Worm (Caenorhabditis elegans) whole organism, early embryonic: Measurements from ENCODE around the gene C25H3.11.
A peak's percentile ranks its signal among the peaks of the same experiment; 100 is the strongest.

ENCODE experiments used
- B0310.2 ChIP-seq: sonication (generic microtip); optimal IDR thresholded peaks from 2 replicates; lab custom pipeline; 2016; ENCODE audit warnings: mild to moderate bottlenecking, missing genetic modification characterization, missing compliant biosample characterization
- F13C5.2 ChIP-seq: sonication (generic microtip); optimal IDR thresholded peaks from 2 replicates; lab custom pipeline; 2017; ENCODE audit warnings: mild to moderate bottlenecking, missing genetic modification characterization, inconsistent platforms, missing compliant biosample characterization
- aly-1 ChIP-seq: sonication (generic microtip); optimal IDR thresholded peaks from 2 replicates; lab custom pipeline; 2016; ENCODE audit warnings: missing genetic modification characterization, missing compliant biosample characterization
- ama-1 ChIP-seq: fragments of 150-350 bp; optimal IDR thresholded peaks from 2 replicates; lab custom pipeline; 2014
- ceh-13 ChIP-seq: fragments of 200-800 bp; sonication (Bioruptor generic); optimal IDR thresholded peaks from 2 replicates; lab custom pipeline; 2018; ENCODE audit warnings: mild to moderate bottlenecking, missing genetic modification characterization, missing compliant biosample characterization
- ceh-36 ChIP-seq: sonication (generic microtip); optimal IDR thresholded peaks from 2 replicates; lab custom pipeline; 2016; ENCODE audit warnings: missing genetic modification characterization, inconsistent platforms, missing compliant biosample characterization
- ets-7 ChIP-seq: sonication (generic microtip); optimal IDR thresholded peaks from 2 replicates; lab custom pipeline; 2016; ENCODE audit warnings: missing genotype, missing genetic modification characterization, missing compliant biosample characterization
- flt-1 ChIP-seq: fragments of 200-800 bp; sonication (Bioruptor generic); IDR thresholded peaks from 2 replicates; pipeline ENCODE4 v1.3.6; 2022; ENCODE audit warnings: missing genetic modification characterization, missing compliant biosample characterization
- hmbx-1 ChIP-seq: sonication (generic microtip); optimal IDR thresholded peaks from 2 replicates; lab custom pipeline; 2016; ENCODE audit warnings: mild to moderate bottlenecking, missing genetic modification characterization, missing compliant biosample characterization
- hmg-4 ChIP-seq: fragments of 200-800 bp; sonication (Bioruptor generic); optimal IDR thresholded peaks from 2 replicates; lab custom pipeline; 2018; ENCODE audit warnings: mild to moderate bottlenecking, missing genetic modification characterization, missing compliant biosample characterization
- hnd-1 ChIP-seq: sonication (generic microtip); optimal IDR thresholded peaks from 2 replicates; lab custom pipeline; 2016; ENCODE audit warnings: missing genetic modification characterization, missing compliant biosample characterization
- pes-1 ChIP-seq: fragments of 200-800 bp; sonication (Bioruptor generic); IDR thresholded peaks from 2 replicates; pipeline ENCODE4 v1.3.6; 2022; ENCODE audit warnings: missing genetic modification reagents, missing genetic modification characterization, missing compliant biosample characterization
- scrt-1 ChIP-seq: fragments of 200-800 bp; sonication (Bioruptor generic); IDR thresholded peaks from 2 replicates; pipeline ENCODE4 v1.3.6; 2022; ENCODE audit warnings: missing genetic modification characterization, missing compliant biosample characterization
- sea-1 ChIP-seq: fragments of 200-800 bp; sonication (Bioruptor generic); conservative IDR thresholded peaks from 2 replicates; pipeline ENCODE4 v1.3.6; 2022; ENCODE audit warnings: missing genetic modification characterization, missing compliant biosample characterization
- tbx-11 ChIP-seq: fragments of 200-800 bp; sonication (Bioruptor generic); IDR thresholded peaks from 2 replicates; pipeline ENCODE4 v1.3.6; 2022; ENCODE audit warnings: missing genetic modification characterization, missing compliant biosample characterization
- tbx-37 ChIP-seq: fragments of 200-800 bp; sonication (Bioruptor generic); conservative IDR thresholded peaks from 2 replicates; pipeline ENCODE4 v1.3.6; 2022; ENCODE audit warnings: missing genetic modification reagents, missing genetic modification characterization, missing compliant biosample characterization
- tra-4 ChIP-seq: sonication (generic microtip); optimal IDR thresholded peaks from 2 replicates; lab custom pipeline; 2017; ENCODE audit warnings: missing genetic modification characterization, missing compliant biosample characterization

The C25H3.11 gene

ce11 chrII:5702611-5703192 is 13.9 kb upstream of the C25H3.11 start:
- TF ChIP-seq hmg-4 (GFP tag; lab: Kevin White, UChicago) (no peak), B0310.2 (tag; lab: Kevin White, UChicago) (no peak), sea-1 (no peak), hmbx-1 (tag; lab: Kevin White, UChicago) (no peak), hnd-1 (tag; lab: Kevin White, UChicago) (no peak), F13C5.2 (tag; lab: Kevin White, UChicago) (no peak), scrt-1 (no peak), ceh-36 (tag; lab: Kevin White, UChicago) (no peak), ets-7 (no peak), ama-1 (lab: Kevin White, UChicago) (no peak)

- TF ChIP-seq tra-4 (tag; lab: Kevin White, UChicago) (no peak), ama-1 (lab: Kevin White, UChicago) (peak; percentile 70)
These were observed 12.6 kb upstream of the C25H3.11 start for ce11 chrII:5701485-5701884.

ce11 chrII:5698869-5699268 is 10.0 kb upstream of the C25H3.11 start, which contains the start of the genes C25H3.10 and C25H3.1:
Gene C25H3.10 (minus strand): TSS chrII:5698969.
Gene C25H3.1 (plus strand): TSS chrII:5699071.
- TF ChIP-seq aly-1 (no peak), F13C5.2 (tag; lab: Kevin White, UChicago) (no peak), sea-1 (no peak)

- TF ChIP-seq ama-1 (lab: Kevin White, UChicago), result no peak
- no peak for TF ChIP-seq flt-1
- TF ChIP-seq hnd-1 (tag; lab: Kevin White, UChicago), result no peak
- no peak for TF ChIP-seq tbx-11 (GFP tag; lab: Robert Waterston, UW)
- TF ChIP-seq tbx-37 (GFP tag; lab: Robert Waterston, UW), result no peak
- no peak for TF ChIP-seq ceh-13 (GFP tag; lab: Kevin White, UChicago)
These were observed 9.4 kb upstream of the C25H3.11 start for ce11 chrII:5698254-5698653.

- no peak for TF ChIP-seq flt-1
- no peak for TF ChIP-seq sea-1
- no peak for TF ChIP-seq hnd-1 (tag; lab: Kevin White, UChicago)
- no peak for TF ChIP-seq tbx-37 (GFP tag; lab: Robert Waterston, UW)
- no peak for TF ChIP-seq ceh-13 (GFP tag; lab: Kevin White, UChicago)
- TF ChIP-seq aly-1, result no peak
- no peak for TF ChIP-seq tra-4 (tag; lab: Kevin White, UChicago)
- no peak for TF ChIP-seq tbx-11 (GFP tag; lab: Robert Waterston, UW)
These were observed 8.5 kb upstream of the C25H3.11 start for ce11 chrII:5697338-5697737.

- no peak for TF ChIP-seq hmg-4 (GFP tag; lab: Kevin White, UChicago)
- TF ChIP-seq aly-1, result no peak
- TF ChIP-seq pes-1 (GFP tag; lab: Robert Waterston, UW), result no peak
- TF ChIP-seq scrt-1, result no peak
- TF ChIP-seq hnd-1 (tag; lab: Kevin White, UChicago), result no peak
- no peak for TF ChIP-seq tbx-37 (GFP tag; lab: Robert Waterston, UW)
- TF ChIP-seq flt-1, result no peak
- TF ChIP-seq sea-1, result no peak
- no peak for TF ChIP-seq F13C5.2 (tag; lab: Kevin White, UChicago)
- no peak for TF ChIP-seq ama-1 (lab: Kevin White, UChicago)
- TF ChIP-seq ets-7, result no peak
- TF ChIP-seq B0310.2 (tag; lab: Kevin White, UChicago), result no peak
- no peak for TF ChIP-seq ceh-13 (GFP tag; lab: Kevin White, UChicago)
- no peak for TF ChIP-seq ceh-36 (tag; lab: Kevin White, UChicago)
- no peak for TF ChIP-seq tbx-11 (GFP tag; lab: Robert Waterston, UW)
- TF ChIP-seq tra-4 (tag; lab: Kevin White, UChicago), result no peak
- TF ChIP-seq hmbx-1 (tag; lab: Kevin White, UChicago), result no peak
These were observed 7.4 kb upstream of the C25H3.11 start for ce11 chrII:5696218-5696617.

ce11 chrII:5694798-5695197 is 6.0 kb upstream of the C25H3.11 start, which contains the start of gene C25H3.14:
Gene C25H3.14 (plus strand): TSS chrII:5695098.
- TF ChIP-seq hmbx-1 (tag; lab: Kevin White, UChicago), result no peak
- no peak for TF ChIP-seq sea-1
- TF ChIP-seq ama-1 (lab: Kevin White, UChicago), result no peak
- TF ChIP-seq aly-1, result no peak
- no peak for TF ChIP-seq tbx-11 (GFP tag; lab: Robert Waterston, UW)
- TF ChIP-seq ceh-13 (GFP tag; lab: Kevin White, UChicago), result no peak
- no peak for TF ChIP-seq hmg-4 (GFP tag; lab: Kevin White, UChicago)
- TF ChIP-seq scrt-1, result no peak
- TF ChIP-seq tbx-37 (GFP tag; lab: Robert Waterston, UW), result no peak
- TF ChIP-seq B0310.2 (tag; lab: Kevin White, UChicago), result no peak
- TF ChIP-seq hnd-1 (tag; lab: Kevin White, UChicago), result no peak
- TF ChIP-seq tra-4 (tag; lab: Kevin White, UChicago), result no peak
- no peak for TF ChIP-seq ceh-36 (tag; lab: Kevin White, UChicago)
- no peak for TF ChIP-seq flt-1

ce11 chrII:5693893-5694292 is 5.1 kb upstream of the C25H3.11 start, which contains the start of gene C25H3.3:
Gene C25H3.3 (plus strand): TSS chrII:5694193.
- no peak for TF ChIP-seq hmbx-1 (tag; lab: Kevin White, UChicago)
- no peak for TF ChIP-seq aly-1
- no peak for TF ChIP-seq tbx-37 (GFP tag; lab: Robert Waterston, UW)
- no peak for TF ChIP-seq ceh-36 (tag; lab: Kevin White, UChicago)
- TF ChIP-seq sea-1, result no peak
- TF ChIP-seq F13C5.2 (tag; lab: Kevin White, UChicago), result no peak
- TF ChIP-seq hnd-1 (tag; lab: Kevin White, UChicago), result no peak
- TF ChIP-seq ets-7, result no peak
- no peak for TF ChIP-seq ceh-13 (GFP tag; lab: Kevin White, UChicago)
- TF ChIP-seq pes-1 (GFP tag; lab: Robert Waterston, UW), result no peak
- no peak for TF ChIP-seq tra-4 (tag; lab: Kevin White, UChicago)
